Worm (Caenorhabditis elegans) whole organism, L4 larva: ENCODE measurements around the gene csn-5.

ENCODE experiments used
- T20F7.1 ChIP-seq: fragments of 200-800 bp; sonication (Bioruptor generic); optimal IDR thresholded peaks from 2 replicates; lab custom pipeline; 2018; ENCODE audit warnings: mild to moderate bottlenecking, missing genetic modification characterization, missing compliant biosample characterization
- hlh-30 ChIP-seq: sonication (generic microtip); optimal IDR thresholded peaks from 2 replicates; lab custom pipeline; 2017; ENCODE audit warnings: antibody characterized with exemption, mild to moderate bottlenecking, missing genetic modification characterization, missing compliant biosample characterization; ENCODE audit not compliant: insufficient read depth

ce11 chrIV:5635551-5635950 lies 13.8 kb upstream of the csn-5 start, which contains the start of gene srd-13:
- TF ChIP-seq T20F7.1 (GFP tag; lab: Kevin White, UChicago) (no peak), hlh-30 (no peak)
